Worm (Caenorhabditis elegans) whole organism, L4 larva: ENCODE results near the gene B0507.5.
A peak's percentile ranks its signal among the peaks of the same experiment; 100 is the strongest.

Experiments used
- F44E2.7 ChIP-seq: fragments of 200-800 bp; sonication (Bioruptor generic); IDR thresholded peaks from 2 replicates; pipeline ENCODE4 v2.1.2; 2022; ENCODE audit warnings: missing genetic modification characterization, missing compliant biosample characterization
- T20F7.1 ChIP-seq: fragments of 200-800 bp; sonication (Bioruptor generic); optimal IDR thresholded peaks from 2 replicates; lab custom pipeline; 2018; ENCODE audit warnings: mild to moderate bottlenecking, missing genetic modification characterization, missing compliant biosample characterization
- T26A8.4 ChIP-seq: fragments of 200-800 bp; sonication (Bioruptor generic); IDR thresholded peaks from 2 replicates; pipeline ENCODE4 v1.3.6; 2022; ENCODE audit warnings: missing genetic modification characterization, missing compliant biosample characterization
- aha-1 ChIP-seq: fragments of 150-350 bp; peaks from one replicate; lab custom pipeline; 2014; ENCODE audit warnings: missing biosample characterization, missing genetic modification characterization
- aly-2 ChIP-seq: sonication (generic microtip); optimal IDR thresholded peaks from 2 replicates; lab custom pipeline; 2018; ENCODE audit warnings: missing biosample characterization, missing genetic modification characterization
- arid-1 ChIP-seq: fragments of 200-800 bp; sonication (Bioruptor generic); conservative IDR thresholded peaks from 2 replicates; pipeline ENCODE4 v1.3.6; 2022; ENCODE audit warnings: missing genetic modification reagents, missing genetic modification characterization, missing compliant biosample characterization
- ceh-32 ChIP-seq: sonication (generic microtip); optimal IDR thresholded peaks from 2 replicates; lab custom pipeline; 2016; ENCODE audit warnings: mild to moderate bottlenecking, missing genetic modification characterization, missing compliant biosample characterization; ENCODE audit not compliant: poor library complexity
- ceh-62 ChIP-seq: sonication (generic microtip); optimal IDR thresholded peaks from 2 replicates; lab custom pipeline; 2017; ENCODE audit warnings: missing biosample characterization, missing genetic modification characterization
- cey-2 ChIP-seq: sonication (generic microtip); optimal IDR thresholded peaks from 3 replicates; lab custom pipeline; 2017; ENCODE audit warnings: missing genetic modification characterization, mild to moderate bottlenecking, missing compliant biosample characterization, antibody characterized with exemption, borderline replicate concordance; ENCODE audit not compliant: insufficient read depth
- daf-12 ChIP-seq: fragments of 150-350 bp; optimal IDR thresholded peaks from 2 replicates; lab custom pipeline; 2014; ENCODE audit warnings: missing biosample characterization, missing genetic modification reagents, missing genetic modification characterization
- daf-19 ChIP-seq: fragments of 200-800 bp; sonication (Bioruptor generic); conservative IDR thresholded peaks from 2 replicates; pipeline ENCODE4 v1.3.6; 2022; ENCODE audit warnings: missing genetic modification characterization, missing compliant biosample characterization
- daf-8 ChIP-seq: fragments of 200-800 bp; sonication (Bioruptor generic); IDR thresholded peaks from 2 replicates; pipeline ENCODE4 v1.3.6; 2022; ENCODE audit warnings: missing genetic modification characterization, missing compliant biosample characterization
- duxl-1 ChIP-seq: sonication (generic microtip); optimal IDR thresholded peaks from 2 replicates; lab custom pipeline; 2016; ENCODE audit warnings: mild to moderate bottlenecking, missing genetic modification characterization, moderate library complexity, missing compliant biosample characterization; ENCODE audit not compliant: poor library complexity
- dve-1 ChIP-seq: sonication (generic microtip); optimal IDR thresholded peaks from 2 replicates; lab custom pipeline; 2017; ENCODE audit warnings: antibody characterized with exemption, mild to moderate bottlenecking, missing genetic modification characterization, missing compliant biosample characterization; ENCODE audit not compliant: insufficient read depth
- egl-43 ChIP-seq: fragments of 200-800 bp; sonication (Bioruptor generic); IDR thresholded peaks from 2 replicates; pipeline ENCODE4 v1.3.6; 2022; ENCODE audit warnings: missing genetic modification reagents, missing genetic modification characterization, missing compliant biosample characterization
- fkh-10 ChIP-seq: fragments of 150-350 bp; optimal IDR thresholded peaks from 2 replicates; lab custom pipeline; 2014; ENCODE audit warnings: missing biosample characterization, missing genetic modification reagents, missing genetic modification characterization
- fos-1 ChIP-seq: fragments of 150-350 bp; optimal IDR thresholded peaks from 2 replicates; lab custom pipeline; 2014; ENCODE audit warnings: missing biosample characterization, missing genetic modification characterization
- hmg-1.1 ChIP-seq: fragments of 200-800 bp; sonication (Bioruptor generic); IDR thresholded peaks from 2 replicates; pipeline ENCODE4 v1.3.6; 2022; ENCODE audit warnings: missing genetic modification reagents, missing genetic modification characterization, missing compliant biosample characterization
- lin-1 ChIP-seq: fragments of 200-800 bp; sonication (Bioruptor generic); IDR thresholded peaks from 2 replicates; pipeline ENCODE4 v1.3.6; 2022; ENCODE audit warnings: missing genetic modification reagents, missing genetic modification characterization, missing compliant biosample characterization
- lin-15B ChIP-seq: fragments of 150-350 bp; sonication (generic microtip); optimal IDR thresholded peaks from 3 replicates; lab custom pipeline; 2014; ENCODE audit warnings: missing biosample characterization, missing genetic modification characterization
- lin-29 ChIP-seq: fragments of 200-800 bp; sonication (Bioruptor generic); IDR thresholded peaks from 2 replicates; pipeline ENCODE4 v1.3.6; 2022; ENCODE audit warnings: missing genetic modification reagents, missing genetic modification characterization, missing compliant biosample characterization
- lin-38 ChIP-seq: fragments of 200-800 bp; sonication (Bioruptor generic); IDR thresholded peaks from 2 replicates; pipeline ENCODE4 v1.3.6; 2022; ENCODE audit warnings: missing genetic modification reagents, missing genetic modification characterization, missing compliant biosample characterization
- lin-39 ChIP-seq: fragments of 150-350 bp; optimal IDR thresholded peaks from 2 replicates; lab custom pipeline; 2014; ENCODE audit warnings: missing biosample characterization, missing genetic modification reagents, missing genetic modification characterization
- lir-3 ChIP-seq: sonication (generic microtip); optimal IDR thresholded peaks from 2 replicates; lab custom pipeline; 2016; ENCODE audit warnings: mild to moderate bottlenecking, missing genetic modification characterization, missing compliant biosample characterization
- lsy-2 ChIP-seq, 2 experiments: fragments of 150-350 bp in 1 of 2; sonication (generic microtip) in 1 of 2; optimal IDR thresholded peaks; 2 replicates each; lab custom pipeline; 2014 to 2017; ENCODE audit warnings: missing biosample characterization in 2 of 2, missing genetic modification characterization in 2 of 2
- madf-5 ChIP-seq, 2 experiments: fragments of 200-800 bp; sonication (Bioruptor generic); IDR thresholded peaks; 2 replicates each; pipeline ENCODE4 v1.3.6; 2022; ENCODE audit warnings: missing compliant biosample characterization in 2 of 2, missing genetic modification characterization in 2 of 2
- mdl-1 ChIP-seq, 2 experiments: fragments of 150-350 bp in 1 of 2; sonication (generic microtip) in 1 of 2; optimal IDR thresholded peaks; 2 replicates each; lab custom pipeline; 2014 to 2017; ENCODE audit warnings: missing biosample characterization in 2 of 2, missing genetic modification characterization in 2 of 2
- mes-2 ChIP-seq: sonication (generic microtip); optimal IDR thresholded peaks from 2 replicates; lab custom pipeline; 2016; ENCODE audit warnings: missing genotype, mild to moderate bottlenecking, missing genetic modification characterization, missing compliant biosample characterization; ENCODE audit not compliant: poor library complexity, severe bottlenecking
- mxl-2 ChIP-seq: fragments of 200-800 bp; sonication (Bioruptor generic); conservative IDR thresholded peaks from 2 replicates; pipeline ENCODE4 v1.3.6; 2022; ENCODE audit warnings: missing genetic modification reagents, missing genetic modification characterization, missing compliant biosample characterization
- nhr-10 ChIP-seq: fragments of 150-350 bp; optimal IDR thresholded peaks from 2 replicates; lab custom pipeline; 2014; ENCODE audit warnings: missing biosample characterization, missing genetic modification characterization
- nhr-111 ChIP-seq: fragments of 200-800 bp; sonication (Bioruptor generic); optimal IDR thresholded peaks from 2 replicates; lab custom pipeline; 2018; ENCODE audit warnings: mild to moderate bottlenecking, missing genetic modification characterization, missing compliant biosample characterization
- nhr-25 ChIP-seq: sonication (generic microtip); optimal IDR thresholded peaks from 2 replicates; lab custom pipeline; 2017; ENCODE audit warnings: missing genetic modification characterization, mild to moderate bottlenecking, missing compliant biosample characterization, antibody characterized with exemption, moderate library complexity, borderline replicate concordance; ENCODE audit not compliant: insufficient read depth
- nhr-28 ChIP-seq: fragments of 150-350 bp; optimal IDR thresholded peaks from 2 replicates; lab custom pipeline; 2014; ENCODE audit warnings: missing biosample characterization, missing genetic modification characterization
- nhr-76 ChIP-seq: fragments of 150-350 bp; optimal IDR thresholded peaks from 2 replicates; lab custom pipeline; 2014; ENCODE audit warnings: missing biosample characterization, missing genetic modification characterization
- nhr-77 ChIP-seq: fragments of 150-350 bp; optimal IDR thresholded peaks from 2 replicates; lab custom pipeline; 2014; ENCODE audit warnings: missing biosample characterization, missing genetic modification characterization
- pha-4 ChIP-seq, 2 experiments: fragments of 150-350 bp in 1 of 2; fragments of 200-800 bp in 1 of 2; sonication (Bioruptor generic) in 1 of 2; IDR thresholded peaks in 1 of 2; optimal IDR thresholded peaks in 1 of 2; 2 replicates each; pipeline versions ENCODE4 v1.3.6 to Lab custom; 2014 to 2022; ENCODE audit warnings: missing genetic modification characterization in 2 of 2, missing genetic modification reagents in 2 of 2, missing biosample characterization in 1 of 2, missing compliant biosample characterization in 1 of 2
- saeg-2 ChIP-seq: fragments of 200-800 bp; sonication (Bioruptor generic); IDR thresholded peaks from 2 replicates; pipeline ENCODE4 v1.3.6; 2022; ENCODE audit warnings: missing genetic modification reagents, missing genetic modification characterization, missing compliant biosample characterization
- sdz-12 ChIP-seq: fragments of 200-800 bp; sonication (Bioruptor generic); optimal IDR thresholded peaks from 2 replicates; lab custom pipeline; 2018; ENCODE audit warnings: mild to moderate bottlenecking, missing genetic modification characterization, missing compliant biosample characterization
- skn-1 ChIP-seq: fragments of 150-350 bp; optimal IDR thresholded peaks from 2 replicates; lab custom pipeline; 2014; ENCODE audit warnings: missing biosample characterization, missing genetic modification characterization
- snpc-4 ChIP-seq: fragments of 150-350 bp; optimal IDR thresholded peaks from 2 replicates; lab custom pipeline; 2014; ENCODE audit warnings: missing biosample characterization, missing genetic modification characterization
- spr-1 ChIP-seq: sonication (generic microtip); optimal IDR thresholded peaks from 2 replicates; lab custom pipeline; 2016; ENCODE audit warnings: mild to moderate bottlenecking, missing genetic modification characterization, missing compliant biosample characterization
- spr-3 ChIP-seq: fragments of 200-800 bp; sonication (Bioruptor generic); optimal IDR thresholded peaks from 2 replicates; lab custom pipeline; 2018; ENCODE audit warnings: mild to moderate bottlenecking, missing genetic modification characterization, missing compliant biosample characterization
- tag-97 ChIP-seq: fragments of 200-800 bp; sonication (Bioruptor generic); IDR thresholded peaks from 2 replicates; pipeline ENCODE4 v1.3.6; 2022; ENCODE audit warnings: missing genetic modification characterization, missing compliant biosample characterization
- tra-1 ChIP-seq: fragments of 200-800 bp; sonication (Bioruptor generic); IDR thresholded peaks from 2 replicates; pipeline ENCODE4 v1.3.6; 2022; ENCODE audit warnings: missing genetic modification reagents, missing genetic modification characterization, missing compliant biosample characterization
- unc-130 ChIP-seq: sonication (generic microtip); optimal IDR thresholded peaks from 2 replicates; lab custom pipeline; 2016; ENCODE audit warnings: missing genetic modification reagents, missing genetic modification characterization, missing compliant biosample characterization
- unc-62 ChIP-seq, 3 experiments: fragments of 150-350 bp in 1 of 3; sonication (generic microtip); optimal IDR thresholded peaks in 2 of 3; peaks in 1 of 3; 1 replicate in 1 of 3; 2 replicates in 2 of 3; lab custom pipeline; 2014 to 2017; ENCODE audit warnings: missing biosample characterization in 3 of 3, missing genetic modification characterization in 3 of 3, missing genetic modification reagents in 3 of 3, missing genotype in 1 of 3
- zag-1 ChIP-seq: fragments of 150-350 bp; optimal IDR thresholded peaks from 2 replicates; lab custom pipeline; 2014; ENCODE audit warnings: missing biosample characterization, missing genetic modification characterization
- zfp-3 ChIP-seq: fragments of 200-800 bp; sonication (Bioruptor generic); conservative IDR thresholded peaks from 2 replicates; pipeline ENCODE4 v1.3.6; 2022; ENCODE audit warnings: missing genetic modification reagents, missing genetic modification characterization, missing compliant biosample characterization
- zip-11 ChIP-seq: fragments of 200-800 bp; sonication (Bioruptor generic); IDR thresholded peaks from 2 replicates; pipeline ENCODE4 v1.3.6; 2022; ENCODE audit warnings: missing genetic modification characterization, missing compliant biosample characterization
- ztf-7 ChIP-seq: fragments of 150-350 bp; optimal IDR thresholded peaks from 2 replicates; lab custom pipeline; 2014; ENCODE audit warnings: missing biosample characterization, missing genetic modification characterization

B0507.5 gene

ce11 chrV:8768481-8768959, 15.0 kb downstream of the B0507.5 start, which contains the start of gene B0507.3 (continued):
- TF ChIP-seq T26A8.4 (GFP tag; lab: Robert Waterston, UW) (no peak), unc-62 (GFP tag; optimal IDR thresholded peaks at IDR 0.05 in 1 of 2; lab: Kevin White, UChicago) (peak; percentile 13 to 25), unc-62 (tag; optimal IDR thresholded peaks at IDR 0.05; lab: Kevin White, UChicago) (no peak), aha-1 (tag; lab: Kevin White, UChicago) (peak; percentile 35), egl-43 (GFP tag; lab: Robert Waterston, UW) (no peak), mdl-1 (tag; optimal IDR thresholded peaks at IDR 0.05; lab: Kevin White, UChicago) (peak in 1 of 2 experiments; percentile 3), snpc-4 (no peak), fos-1 (tag; lab: Kevin White, UChicago) (no peak), nhr-28 (tag; lab: Kevin White, UChicago) (peak; percentile 95), tag-97 (GFP tag; lab: Robert Waterston, UW) (no peak), spr-1 (tag; lab: Kevin White, UChicago) (no peak), nhr-77 (peak; percentile 88), lsy-2 (tag; optimal IDR thresholded peaks at IDR 0.05; lab: Kevin White, UChicago) (no peak), arid-1 (GFP tag; lab: Robert Waterston, UW) (no peak), lin-39 (tag; lab: Kevin White, UChicago) (no peak), ceh-32 (tag; lab: Kevin White, UChicago) (no peak), T20F7.1 (peak; percentile 29), pha-4 (GFP tag; IDR thresholded peaks at IDR 0.05; lab: Robert Waterston, UW) (peak; percentile 59; the same call in 1 of the 2 replicates), pha-4 (tag; optimal IDR thresholded peaks at IDR 0.05; lab: Kevin White, UChicago) (no peak), skn-1 (tag; lab: Kevin White, UChicago) (no peak), zag-1 (tag; lab: Kevin White, UChicago) (no peak), saeg-2 (GFP tag; lab: Robert Waterston, UW) (no peak), spr-3 (no peak), nhr-76 (no peak), lin-29 (GFP tag; lab: Robert Waterston, UW) (no peak), hmg-1.1 (GFP tag; lab: Robert Waterston, UW) (no peak), zfp-3 (GFP tag; lab: Robert Waterston, UW) (no peak), ztf-7 (tag; lab: Kevin White, UChicago) (no peak), dve-1 (tag; lab: Kevin White, UChicago) (peak; percentile 93), tra-1 (GFP tag; lab: Robert Waterston, UW) (peak; percentile 98), cey-2 (peak; percentile 70), unc-130 (GFP tag; lab: Kevin White, UChicago) (no peak), sdz-12 (GFP tag; lab: Kevin White, UChicago) (no peak), nhr-111 (GFP tag; lab: Kevin White, UChicago) (no peak), zip-11 (GFP tag; lab: Robert Waterston, UW) (no peak), nhr-25 (tag; lab: Kevin White, UChicago) (no peak), aly-2 (tag; lab: Kevin White, UChicago) (no peak), madf-5 (GFP tag; IDR thresholded peaks at IDR 0.05; lab: Robert Waterston, UW) (no peak), lin-38 (GFP tag; lab: Robert Waterston, UW) (no peak), fkh-10 (GFP tag; lab: Kevin White, UChicago) (no peak), duxl-1 (tag; lab: Kevin White, UChicago) (no peak), mxl-2 (GFP tag; lab: Robert Waterston, UW) (no peak), daf-8 (GFP tag; lab: Robert Waterston, UW) (no peak), F44E2.7 (GFP tag; lab: Robert Waterston, UW) (no peak), lin-1 (peak; percentile 96), ceh-62 (no peak), daf-19 (no peak), nhr-10 (tag; lab: Kevin White, UChicago) (no peak), daf-12 (tag; lab: Kevin White, UChicago) (no peak), lin-15B (tag; lab: Kevin White, UChicago) (no peak), lir-3 (tag; lab: Kevin White, UChicago) (no peak), mes-2 (tag; lab: Kevin White, UChicago) (no peak)
